Worm (Caenorhabditis elegans) whole organism, young adult: ENCODE data around the gene arle-14.

Source experiments
- attf-3 ChIP-seq: fragments of 200-800 bp; sonication (Bioruptor generic); conservative IDR thresholded peaks from 2 replicates; pipeline ENCODE4 v1.3.6; 2022; ENCODE audit warnings: missing genetic modification reagents, missing genetic modification characterization, missing compliant biosample characterization
- ceh-40 ChIP-seq: fragments of 200-800 bp; sonication (Bioruptor generic); IDR thresholded peaks from 2 replicates; pipeline ENCODE4 v1.3.6; 2022; ENCODE audit warnings: missing genetic modification characterization, missing compliant biosample characterization
- lin-35 ChIP-seq, 3 experiments: fragments of 150-350 bp in 2 of 3; sonication (generic microtip) in 1 of 3; optimal IDR thresholded peaks; 2 replicates each; lab custom pipeline; 2014 to 2018; ENCODE audit warnings: missing biosample characterization in 3 of 3, missing genetic modification characterization in 3 of 3, missing genetic modification reagents in 3 of 3
- lin-54 ChIP-seq: fragments of 200-800 bp; sonication (Bioruptor generic); optimal IDR thresholded peaks from 2 replicates; lab custom pipeline; 2018; ENCODE audit warnings: mild to moderate bottlenecking, missing genetic modification characterization, missing compliant biosample characterization
- rec-8 ChIP-seq, 2 experiments: sonication (generic microtip); optimal IDR thresholded peaks; 2 replicates each; lab custom pipeline; 2016; ENCODE audit warnings: mild to moderate bottlenecking in 2 of 2, missing genetic modification characterization in 2 of 2, missing genetic modification reagents in 2 of 2, missing genotype in 2 of 2, missing biosample characterization in 1 of 2, missing compliant biosample characterization in 1 of 2, moderate library complexity in 1 of 2
- tbp1 ChIP-seq: fragments of 200-800 bp; sonication (Bioruptor generic); optimal IDR thresholded peaks from 2 replicates; lab custom pipeline; 2018; ENCODE audit warnings: mild to moderate bottlenecking, missing genetic modification characterization, missing compliant biosample characterization

DNA sequence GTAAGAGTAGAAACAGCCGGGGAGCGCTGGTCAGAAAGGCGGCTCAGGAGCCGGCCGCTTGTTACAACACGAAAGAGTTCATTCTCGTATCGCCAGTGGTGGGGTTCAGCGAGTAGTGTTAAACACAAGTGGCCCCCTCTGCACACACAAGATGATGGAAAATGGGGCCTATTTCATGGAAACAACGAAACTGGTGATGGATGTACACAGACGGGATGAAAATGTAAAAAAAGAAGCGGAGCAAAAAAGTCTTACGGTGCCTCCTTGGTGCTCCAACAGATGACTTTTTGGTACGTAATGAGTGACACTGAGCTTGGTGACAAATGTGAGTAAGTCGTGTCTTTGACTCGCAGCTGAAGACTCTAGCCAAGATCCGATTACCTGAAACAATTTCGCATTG lies 15.3 kb downstream of the arle-14 start:
- TF ChIP-seq lin-35 (GFP tag; optimal IDR thresholded peaks at IDR 0.05; lab: Kevin White, UChicago) (no peak), rec-8 (tag; optimal IDR thresholded peaks at IDR 0.05; lab: Kevin White, UChicago) (no peak), ceh-40 (no peak), tbp1 (GFP tag; lab: Kevin White, UChicago) (no peak), attf-3 (GFP tag; lab: Robert Waterston, UW) (no peak), lin-54 (GFP tag; lab: Kevin White, UChicago) (no peak)
